Worm (Caenorhabditis elegans): ENCODE data around the gene ZK105.14.

ZK105.14 gene

ce11 chrV:7755991-7756390 lies 34.1 kb upstream of the ZK105.14 start:
- TF ChIP-seq elt-2 (tag; optimal IDR thresholded peaks at IDR 0.05): peak; percentile 79
- TF ChIP-seq ttx-3 (tag; optimal IDR thresholded peaks at IDR 0.05): no peak

ce11 chrV:7754557-7754956 lies 32.7 kb upstream of the ZK105.14 start, which contains the start of gene T05B11.4:
Gene T05B11.4 (minus strand): TSS chrV:7754657.
- no peak for TF ChIP-seq Y22D7AL.16 (tag; optimal IDR thresholded peaks at IDR 0.05)
- no peak for TF ChIP-seq pag-3 (tag; optimal IDR thresholded peaks at IDR 0.05; ENCODE audit: borderline replicate concordance)
- TF ChIP-seq pax-1 (tag; optimal IDR thresholded peaks at IDR 0.05): no peak
- no peak for TF ChIP-seq C38D4.7 (GFP tag; optimal IDR thresholded peaks at IDR 0.05)

ce11 chrV:7749708-7750107 lies 27.9 kb upstream of the ZK105.14 start:
- TF ChIP-seq pha-4 (tag; optimal IDR thresholded peaks at IDR 0.05) (no peak), ceh-45 (GFP tag; IDR thresholded peaks at IDR 0.05) (no peak), ets-4 (tag; optimal IDR thresholded peaks at IDR 0.05) (no peak), ceh-19 (GFP tag; optimal IDR thresholded peaks at IDR 0.05) (no peak), hlh-13 (GFP tag; optimal IDR thresholded peaks at IDR 0.05) (no peak), ama-1 (optimal IDR thresholded peaks at IDR 0.05) (no peak), K02D7.2 (tag; optimal IDR thresholded peaks at IDR 0.05) (no peak), fax-1 (tag; optimal IDR thresholded peaks at IDR 0.05) (no peak), syd-9 (tag; optimal IDR thresholded peaks at IDR 0.05) (no peak), ztf-16 (tag; optimal IDR thresholded peaks at IDR 0.05) (no peak), nfya-1 (tag; optimal IDR thresholded peaks at IDR 0.05) (no peak), pros-1 (tag; optimal IDR thresholded peaks at IDR 0.05) (no peak), hlh-6 (tag; optimal IDR thresholded peaks at IDR 0.05) (no peak), hlh-8 (tag; optimal IDR thresholded peaks at IDR 0.05) (no peak), tbx-7 (tag; optimal IDR thresholded peaks at IDR 0.05) (no peak), tbx-2 (tag; optimal IDR thresholded peaks at IDR 0.05) (no peak), C38D4.7 (GFP tag; optimal IDR thresholded peaks at IDR 0.05) (no peak), fkh-6 (tag; optimal IDR thresholded peaks at IDR 0.05) (no peak), Y22D7AL.16 (tag; optimal IDR thresholded peaks at IDR 0.05) (no peak), ceh-31 (tag; optimal IDR thresholded peaks at IDR 0.05) (no peak)

- TF ChIP-seq ceh-6 (GFP tag; optimal IDR thresholded peaks at IDR 0.05) (no peak), tbx-7 (tag; optimal IDR thresholded peaks at IDR 0.05) (no peak), nhr-11 (tag; optimal IDR thresholded peaks at IDR 0.05) (no peak), che-1 (tag; optimal IDR thresholded peaks at IDR 0.05) (no peak), ets-4 (tag; optimal IDR thresholded peaks at IDR 0.05) (no peak), ahr-1 (tag; optimal IDR thresholded peaks at IDR 0.05) (no peak), ceh-45 (GFP tag; IDR thresholded peaks at IDR 0.05) (no peak), gmeb-2 (tag; optimal IDR thresholded peaks at IDR 0.05) (no peak), lin-11 (tag; optimal IDR thresholded peaks at IDR 0.05) (no peak), ceh-9 (tag; optimal IDR thresholded peaks at IDR 0.05) (no peak), syd-9 (tag; optimal IDR thresholded peaks at IDR 0.05) (no peak), fax-1 (tag; optimal IDR thresholded peaks at IDR 0.05) (no peak), C38D4.7 (GFP tag; optimal IDR thresholded peaks at IDR 0.05) (no peak), sox-4 (tag; optimal IDR thresholded peaks at IDR 0.05) (no peak), pha-2 (tag; optimal IDR thresholded peaks at IDR 0.05) (no peak)
These were observed 26.3 kb upstream of the ZK105.14 start for ce11 chrV:7747987-7748607.

ce11 chrV:7747132-7747531 lies 25.3 kb upstream of the ZK105.14 start:
- TF ChIP-seq nfya-1 (tag; optimal IDR thresholded peaks at IDR 0.05): no peak
- no peak for TF ChIP-seq gmeb-2 (tag; optimal IDR thresholded peaks at IDR 0.05)

- TF ChIP-seq fkh-6 (tag; optimal IDR thresholded peaks at IDR 0.05) (peak; percentile 16), fkh-10 (GFP tag; optimal IDR thresholded peaks at IDR 0.05) (no peak), hlh-8 (tag; optimal IDR thresholded peaks at IDR 0.05) (no peak), Y22D7AL.16 (tag; optimal IDR thresholded peaks at IDR 0.05) (no peak), K02D7.2 (tag; optimal IDR thresholded peaks at IDR 0.05) (no peak), pha-2 (tag; optimal IDR thresholded peaks at IDR 0.05) (peak; percentile 29), unc-86 (tag; optimal IDR thresholded peaks at IDR 0.05) (no peak), tbx-2 (tag; optimal IDR thresholded peaks at IDR 0.05) (peak; percentile 70), dmd-4 (tag; optimal IDR thresholded peaks at IDR 0.05; ENCODE audit: borderline replicate concordance) (peak; percentile 30), ceh-34 (tag; optimal IDR thresholded peaks at IDR 0.05) (peak; percentile 17), gmeb-2 (tag; optimal IDR thresholded peaks at IDR 0.05) (peak; percentile 25), mec-3 (tag; optimal IDR thresholded peaks at IDR 0.05; ENCODE audit: borderline replicate concordance) (peak; percentile 34), C08G9.2 (tag; optimal IDR thresholded peaks at IDR 0.05) (peak; percentile 42), ceh-14 (tag; optimal IDR thresholded peaks at IDR 0.05) (peak; percentile 48), ceh-18 (tag; optimal IDR thresholded peaks at IDR 0.05) (peak; percentile 40), unc-55 (GFP tag; optimal IDR thresholded peaks at IDR 0.05) (peak; percentile 99), hlh-15 (tag; optimal IDR thresholded peaks at IDR 0.05) (no peak)
These were observed 24.1 kb upstream of the ZK105.14 start for ce11 chrV:7745903-7746302.
